Worm (Caenorhabditis elegans): ENCODE data around the gene gei-6.

gei-6 gene

DNA sequence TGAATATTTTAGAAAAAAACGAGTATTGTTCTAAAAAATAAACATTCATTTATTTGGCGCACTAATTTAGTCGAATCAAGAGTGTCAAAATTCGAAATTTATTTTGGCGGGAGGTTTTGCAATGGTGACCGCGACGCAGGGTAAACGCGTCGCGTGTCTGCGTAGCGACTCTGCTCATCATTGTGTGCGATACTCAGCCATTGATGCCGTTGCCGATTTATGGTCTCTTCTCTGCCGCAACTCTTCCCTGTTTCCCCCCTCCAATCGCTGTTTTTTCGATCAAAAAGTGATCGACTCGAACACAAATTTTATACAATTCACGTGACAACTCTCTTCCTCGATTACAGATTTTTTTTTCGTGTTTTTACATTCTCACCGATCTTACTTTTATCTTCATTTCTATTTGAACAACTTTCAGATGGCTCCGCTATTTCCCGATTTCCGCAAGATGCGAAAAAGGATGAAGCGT lies 34.1 kb downstream of the gei-6 start, which contains the start of gene F09G2.2 (continued):
- TF ChIP-seq fos-1 (tag; optimal IDR thresholded peaks at IDR 0.05) = no peak
- no peak for TF ChIP-seq aly-2 (tag; optimal IDR thresholded peaks at IDR 0.05)
- no peak for TF ChIP-seq fkh-2 (tag; optimal IDR thresholded peaks at IDR 0.05)
- no peak for TF ChIP-seq eor-1 (tag; optimal IDR thresholded peaks at IDR 0.05)
- TF ChIP-seq nhr-23 (tag; optimal IDR thresholded peaks at IDR 0.05) = peak; percentile 96
- TF ChIP-seq sea-2 (GFP tag; optimal IDR thresholded peaks at IDR 0.05) = no peak
- peak; percentile 16 for TF ChIP-seq ZK546.5 (tag; optimal IDR thresholded peaks at IDR 0.05)
- TF ChIP-seq nfya-1 (tag; optimal IDR thresholded peaks at IDR 0.05; ENCODE audit: insufficient read depth) = peak; percentile 95
- no peak for TF ChIP-seq mml-1 (tag; optimal IDR thresholded peaks at IDR 0.05)
- no peak for TF ChIP-seq mdl-1 (tag; optimal IDR thresholded peaks at IDR 0.05)
- TF ChIP-seq ztf-4 (tag; optimal IDR thresholded peaks at IDR 0.05) = peak; percentile 32
- TF ChIP-seq nhr-77 (tag; optimal IDR thresholded peaks at IDR 0.05) = no peak
- no peak for TF ChIP-seq nhr-237 (tag; optimal IDR thresholded peaks at IDR 0.05)

DNA sequence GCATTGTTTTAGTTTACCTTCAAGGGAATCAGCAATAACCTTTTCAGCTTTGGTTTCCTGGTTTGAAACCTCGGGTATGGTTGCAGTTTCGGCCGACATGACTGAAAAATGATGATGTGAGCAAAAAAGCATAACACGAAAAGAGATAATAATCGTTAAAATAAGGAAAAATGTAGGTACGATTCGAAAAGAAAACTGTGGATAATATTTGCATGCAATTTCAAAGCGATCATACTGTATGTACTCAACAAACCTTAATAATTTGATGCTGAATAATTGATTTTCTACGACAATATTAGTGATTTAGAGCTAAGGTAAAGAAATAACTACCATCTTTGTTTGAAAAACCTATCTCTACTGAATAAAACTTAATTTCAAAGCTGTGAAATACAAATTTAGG lies 34.6 kb downstream of the gei-6 start, which contains the start of gene attf-2:
TSS of gene attf-2 (minus strand) at position 101 of the 400 bp plus-strand sequence.
- no peak for TF ChIP-seq nhr-11 (tag; optimal IDR thresholded peaks at IDR 0.05)
- TF ChIP-seq fos-1 (tag; optimal IDR thresholded peaks at IDR 0.05) = no peak
- TF ChIP-seq nhr-43 (tag; optimal IDR thresholded peaks at IDR 0.05; ENCODE audit: poor library complexity, severe bottlenecking) = no peak
- no peak for TF ChIP-seq snpc-4 (tag; optimal IDR thresholded peaks at IDR 0.05)
- TF ChIP-seq nhr-25 (tag; optimal IDR thresholded peaks at IDR 0.05) = no peak
- TF ChIP-seq unc-62 (GFP tag; optimal IDR thresholded peaks at IDR 0.05) = no peak
- no peak for TF ChIP-seq ceh-28 (tag; optimal IDR thresholded peaks at IDR 0.05)
- no peak for TF ChIP-seq ZK546.5 (tag; optimal IDR thresholded peaks at IDR 0.05)
- no peak for TF ChIP-seq sea-2 (GFP tag; optimal IDR thresholded peaks at IDR 0.05)
- no peak for TF ChIP-seq eor-1 (tag; optimal IDR thresholded peaks at IDR 0.05)
- no peak for TF ChIP-seq nhr-67 (tag; optimal IDR thresholded peaks at IDR 0.05)
- no peak for TF ChIP-seq nfya-1 (tag; optimal IDR thresholded peaks at IDR 0.05; ENCODE audit: insufficient read depth)

DNA sequence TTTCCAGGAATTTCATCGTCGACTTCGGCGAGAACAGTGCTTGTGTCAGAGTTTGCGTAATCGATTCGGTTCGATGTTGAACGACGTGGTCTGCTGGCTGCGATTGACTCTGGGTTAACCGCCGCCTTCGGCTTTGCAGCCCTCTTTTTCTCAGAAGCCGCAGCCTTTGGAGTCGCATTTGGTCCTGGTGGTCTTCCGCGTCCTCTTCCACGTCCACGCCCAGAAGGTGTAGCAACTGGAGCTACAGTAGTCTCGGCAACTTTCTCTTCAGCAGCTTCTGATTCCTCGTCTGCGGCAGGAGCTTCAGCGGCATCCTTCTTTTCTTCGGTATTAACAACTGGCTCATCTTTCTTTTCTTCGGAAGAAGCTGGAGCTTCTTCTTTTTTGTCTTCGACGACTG lies 35.8 kb downstream of the gei-6 start:
- TF ChIP-seq eor-1 (tag; optimal IDR thresholded peaks at IDR 0.05) (no peak), nhr-237 (tag; optimal IDR thresholded peaks at IDR 0.05) (no peak), aly-2 (tag; optimal IDR thresholded peaks at IDR 0.05) (no peak), nhr-67 (tag; optimal IDR thresholded peaks at IDR 0.05) (no peak), ama-1 (optimal IDR thresholded peaks at IDR 0.05) (no peak), elt-1 (tag; optimal IDR thresholded peaks at IDR 0.05) (no peak), skn-1 (tag; optimal IDR thresholded peaks at IDR 0.05) (no peak), ceh-82 (tag; optimal IDR thresholded peaks at IDR 0.05) (no peak), mdl-1 (tag; optimal IDR thresholded peaks at IDR 0.05) (no peak), pha-4 (tag; optimal IDR thresholded peaks at IDR 0.05) (no peak), ceh-28 (tag; optimal IDR thresholded peaks at IDR 0.05) (no peak), elt-2 (tag; optimal IDR thresholded peaks at IDR 0.05) (no peak), sea-2 (GFP tag; optimal IDR thresholded peaks at IDR 0.05) (no peak), nhr-23 (tag; optimal IDR thresholded peaks at IDR 0.05) (no peak), nhr-43 (tag; optimal IDR thresholded peaks at IDR 0.05; ENCODE audit: poor library complexity, severe bottlenecking) (no peak), ztf-4 (tag; optimal IDR thresholded peaks at IDR 0.05) (no peak)

DNA sequence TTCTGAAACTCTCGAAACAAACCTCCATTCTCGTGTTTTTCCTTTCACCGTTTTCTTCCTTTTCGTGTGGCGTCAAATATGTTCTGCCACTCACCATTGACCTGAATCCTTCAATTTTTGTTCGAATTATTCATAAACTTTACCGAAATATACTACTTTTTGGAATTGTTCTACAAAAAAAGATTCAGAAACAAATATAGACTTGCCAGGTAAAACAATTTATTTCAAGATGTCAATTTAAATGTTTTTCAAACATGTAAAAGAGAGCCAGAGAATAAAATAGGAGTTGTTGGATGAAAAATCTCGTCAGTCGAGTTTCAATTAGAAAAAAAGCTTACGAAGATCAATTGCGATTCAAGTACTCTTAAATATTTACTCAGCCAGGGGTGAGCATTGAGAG lies 37.1 kb downstream of the gei-6 start, which contains the start of gene F09G2.8:
TSS of gene F09G2.8 (minus strand) at position 101 of the 400 bp plus-strand sequence.
- TF ChIP-seq elt-3 (tag; optimal IDR thresholded peaks at IDR 0.05) = no peak
- TF ChIP-seq egl-5 (tag; optimal IDR thresholded peaks at IDR 0.05) = no peak
- TF ChIP-seq mml-1 (tag; optimal IDR thresholded peaks at IDR 0.05) = no peak
- TF ChIP-seq eor-1 (tag; optimal IDR thresholded peaks at IDR 0.05) = no peak
- TF ChIP-seq mdl-1 (tag; optimal IDR thresholded peaks at IDR 0.05) = no peak

DNA sequence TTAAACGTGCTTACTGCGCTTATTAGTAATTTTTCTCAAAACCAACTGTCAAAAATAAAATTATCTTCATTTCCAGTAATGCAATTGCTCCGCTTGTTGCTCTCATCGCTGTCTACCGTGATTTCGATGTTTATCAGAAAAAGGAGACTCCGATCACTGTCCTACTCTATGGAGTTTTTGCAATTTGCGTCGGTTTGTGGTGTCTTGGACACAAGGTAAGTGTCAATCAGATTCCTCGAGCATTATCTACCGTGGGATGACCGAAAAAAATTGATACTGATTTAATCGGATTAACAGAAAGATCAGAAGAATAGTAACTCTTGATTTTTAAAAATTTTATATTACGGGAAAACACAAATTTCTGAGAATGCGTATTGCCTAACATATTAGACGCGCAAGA lies 43.4 kb downstream of the gei-6 start:
- no peak for TF ChIP-seq nhr-77 (tag; optimal IDR thresholded peaks at IDR 0.05)
- TF ChIP-seq elt-2 (tag; optimal IDR thresholded peaks at IDR 0.05) = peak; percentile 29
- no peak for TF ChIP-seq unc-39 (tag; optimal IDR thresholded peaks at IDR 0.05)
- TF ChIP-seq snpc-4 (tag; optimal IDR thresholded peaks at IDR 0.05) = no peak

DNA sequence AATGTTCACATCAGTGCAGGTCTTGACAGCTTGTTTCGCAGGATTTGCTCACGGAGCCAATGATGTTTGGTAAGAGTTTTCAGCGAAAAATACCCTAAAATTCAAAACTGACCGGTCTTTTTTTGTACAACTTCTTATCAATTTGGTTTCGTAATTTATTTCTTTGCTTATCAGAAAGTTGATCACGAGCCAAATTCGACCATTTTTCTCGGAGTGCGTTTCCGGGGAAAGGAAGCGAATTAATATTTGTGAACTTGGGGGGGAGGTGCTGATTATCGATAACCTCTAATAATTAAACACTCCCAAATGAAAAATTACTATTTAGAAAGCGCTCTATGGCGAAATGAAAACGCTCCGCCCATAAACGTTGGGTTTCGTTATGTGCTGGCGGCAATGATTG lies 44.0 kb downstream of the gei-6 start:
- TF ChIP-seq jun-1 (tag; optimal IDR thresholded peaks at IDR 0.05) = peak; percentile 73
- no peak for TF ChIP-seq nhr-77 (tag; optimal IDR thresholded peaks at IDR 0.05)
- no peak for TF ChIP-seq egl-5 (tag; optimal IDR thresholded peaks at IDR 0.05)
- TF ChIP-seq nhr-25 (tag; optimal IDR thresholded peaks at IDR 0.05) = no peak
- TF ChIP-seq R02D3.7 (tag; optimal IDR thresholded peaks at IDR 0.05) = no peak
- TF ChIP-seq elt-3 (tag; optimal IDR thresholded peaks at IDR 0.05) = no peak
- TF ChIP-seq nfya-1 (tag; optimal IDR thresholded peaks at IDR 0.05; ENCODE audit: insufficient read depth) = no peak
- no peak for TF ChIP-seq eor-1 (tag; optimal IDR thresholded peaks at IDR 0.05)
- TF ChIP-seq nhr-12 (tag; optimal IDR thresholded peaks at IDR 0.05) = no peak
- TF ChIP-seq ceh-16 (tag; optimal IDR thresholded peaks at IDR 0.05) = no peak
- TF ChIP-seq nhr-28 (tag; optimal IDR thresholded peaks at IDR 0.05) = no peak
- peak; percentile 82 for TF ChIP-seq elt-2 (tag; optimal IDR thresholded peaks at IDR 0.05)
- no peak for TF ChIP-seq lin-39 (tag; optimal IDR thresholded peaks at IDR 0.05)
- no peak for TF ChIP-seq fos-1 (tag; optimal IDR thresholded peaks at IDR 0.05)
- TF ChIP-seq lsy-12 (tag; optimal IDR thresholded peaks at IDR 0.05) = no peak
- no peak for TF ChIP-seq unc-39 (tag; optimal IDR thresholded peaks at IDR 0.05)
- TF ChIP-seq fkh-2 (tag; optimal IDR thresholded peaks at IDR 0.05) = no peak
- peak; percentile 77 for TF ChIP-seq pqm-1 (tag; optimal IDR thresholded peaks at IDR 0.05)
- no peak for TF ChIP-seq hmg-11 (tag; optimal IDR thresholded peaks at IDR 0.05)
- TF ChIP-seq ceh-82 (tag; optimal IDR thresholded peaks at IDR 0.05) = no peak
- no peak for TF ChIP-seq nhr-67 (tag; optimal IDR thresholded peaks at IDR 0.05)
- TF ChIP-seq mdl-1 (tag; optimal IDR thresholded peaks at IDR 0.05) = no peak
- TF ChIP-seq nhr-237 (tag; optimal IDR thresholded peaks at IDR 0.05) = no peak
- TF ChIP-seq mml-1 (tag; optimal IDR thresholded peaks at IDR 0.05) = no peak

Measured in whole organism, L3 larva.